Worm (Caenorhabditis elegans) whole organism, L4/young adult: ENCODE data around the gene rbbp-5.

Experiments
- W03F9.2 ChIP-seq: fragments of 150-350 bp; optimal IDR thresholded peaks from 2 replicates; lab custom pipeline; 2014; ENCODE audit warnings: missing biosample characterization, missing genetic modification characterization
- dao-5 ChIP-seq: sonication (generic microtip); optimal IDR thresholded peaks from 2 replicates; lab custom pipeline; 2016; ENCODE audit warnings: missing genotype, missing genetic modification characterization, moderate library complexity, missing compliant biosample characterization
- him-1 ChIP-seq: sonication (generic microtip); optimal IDR thresholded peaks from 2 replicates; lab custom pipeline; 2016; ENCODE audit warnings: missing genotype, missing genetic modification reagents, missing genetic modification characterization, missing compliant biosample characterization

ce11 chrII:6080743-6081142 is 16.9 kb upstream of the rbbp-5 start, which contains the start of gene fbf-1:
- no peak for TF ChIP-seq him-1 (tag; lab: Kevin White, UChicago)
- no peak for TF ChIP-seq W03F9.2
- no peak for TF ChIP-seq dao-5 (tag; lab: Kevin White, UChicago)
